Worm (Caenorhabditis elegans) whole organism, young adult: Measurements from ENCODE around the gene cnc-2.

ENCODE experiments used
- B0336.3 ChIP-seq: fragments of 200-800 bp; sonication (Bioruptor generic); IDR thresholded peaks from 2 replicates; pipeline ENCODE4 v1.3.6; 2022; ENCODE audit warnings: missing genetic modification characterization, missing compliant biosample characterization
- D2030.7 ChIP-seq: fragments of 200-800 bp; sonication (Bioruptor generic); IDR thresholded peaks from 2 replicates; pipeline ENCODE4 v1.3.6; 2022; ENCODE audit warnings: missing genetic modification reagents, missing genetic modification characterization, missing compliant biosample characterization
- F10E7.11 ChIP-seq: sonication (generic microtip); optimal IDR thresholded peaks from 2 replicates; lab custom pipeline; 2017; ENCODE audit warnings: mild to moderate bottlenecking, missing genetic modification characterization, moderate library complexity, missing compliant biosample characterization
- F22D6.2 ChIP-seq: sonication (generic microtip); optimal IDR thresholded peaks from 2 replicates; lab custom pipeline; 2016; ENCODE audit warnings: mild to moderate bottlenecking, missing genetic modification characterization, missing compliant biosample characterization
- F39B2.1 ChIP-seq: fragments of 200-800 bp; sonication (Bioruptor generic); IDR thresholded peaks from 2 replicates; pipeline ENCODE4 v1.3.6; 2022; ENCODE audit warnings: missing genetic modification reagents, missing genetic modification characterization, missing compliant biosample characterization
- F49E8.2 ChIP-seq: sonication (generic microtip); optimal IDR thresholded peaks from 3 replicates; lab custom pipeline; 2017; ENCODE audit warnings: missing genetic modification characterization, mild to moderate bottlenecking, missing compliant biosample characterization, antibody characterized with exemption, moderate library complexity; ENCODE audit not compliant: insufficient read depth
- F55B11.4 ChIP-seq: sonication (generic microtip); optimal IDR thresholded peaks from 2 replicates; lab custom pipeline; 2016; ENCODE audit warnings: missing compliant biosample characterization, missing genetic modification characterization, borderline replicate concordance; ENCODE audit not compliant: insufficient read depth
- T26A5.8 ChIP-seq: sonication (generic microtip); optimal IDR thresholded peaks from 2 replicates; lab custom pipeline; 2016; ENCODE audit warnings: missing genetic modification characterization, missing compliant biosample characterization
- Y53F4B.3 ChIP-seq: fragments of 200-800 bp; sonication (Bioruptor generic); IDR thresholded peaks from 2 replicates; pipeline ENCODE4 v1.3.6; 2022; ENCODE audit warnings: missing genetic modification reagents, missing genetic modification characterization, missing compliant biosample characterization
- Y56A3A.18 ChIP-seq: fragments of 200-800 bp; sonication (Bioruptor generic); IDR thresholded peaks from 2 replicates; pipeline ENCODE4 v1.3.6; 2022; ENCODE audit warnings: missing genetic modification reagents, missing genetic modification characterization, missing compliant biosample characterization
- Y67H2A.10 ChIP-seq: fragments of 200-800 bp; sonication (Bioruptor generic); conservative IDR thresholded peaks from 2 replicates; pipeline ENCODE4 v1.3.6; 2022; ENCODE audit warnings: missing genetic modification reagents, missing genetic modification characterization, missing compliant biosample characterization
- Y95B8A.8 ChIP-seq: fragments of 200-800 bp; sonication (Bioruptor generic); IDR thresholded peaks from 2 replicates; pipeline ENCODE4 v1.3.6; 2022; ENCODE audit warnings: missing genetic modification reagents, missing genetic modification characterization, missing compliant biosample characterization
- atf-7 ChIP-seq: sonication (generic microtip); optimal IDR thresholded peaks from 2 replicates; lab custom pipeline; 2017; ENCODE audit warnings: mild to moderate bottlenecking, missing genetic modification characterization, missing compliant biosample characterization
- athp-1 ChIP-seq: sonication (generic microtip); optimal IDR thresholded peaks from 2 replicates; lab custom pipeline; 2017; ENCODE audit warnings: mild to moderate bottlenecking, missing genetic modification characterization, missing compliant biosample characterization
- attf-3 ChIP-seq: fragments of 200-800 bp; sonication (Bioruptor generic); conservative IDR thresholded peaks from 2 replicates; pipeline ENCODE4 v1.3.6; 2022; ENCODE audit warnings: missing genetic modification reagents, missing genetic modification characterization, missing compliant biosample characterization
- attf-5 ChIP-seq: fragments of 200-800 bp; sonication (Bioruptor generic); optimal IDR thresholded peaks from 2 replicates; lab custom pipeline; 2018; ENCODE audit warnings: mild to moderate bottlenecking, missing genetic modification characterization, missing compliant biosample characterization
- bed-2 ChIP-seq: fragments of 200-800 bp; sonication (Bioruptor generic); IDR thresholded peaks from 2 replicates; pipeline ENCODE4 v1.3.6; 2022; ENCODE audit warnings: missing genetic modification reagents, missing genetic modification characterization, missing compliant biosample characterization
- ceh-79 ChIP-seq: sonication (generic microtip); optimal IDR thresholded peaks from 2 replicates; lab custom pipeline; 2017; ENCODE audit warnings: mild to moderate bottlenecking, missing genetic modification characterization, missing compliant biosample characterization
- ceh-91 ChIP-seq: fragments of 200-800 bp; sonication (Bioruptor generic); IDR thresholded peaks from 2 replicates; pipeline ENCODE4 v1.3.6; 2022; ENCODE audit warnings: missing genetic modification reagents, missing genetic modification characterization, missing compliant biosample characterization
- chd-7 ChIP-seq: sonication (generic microtip); optimal IDR thresholded peaks from 2 replicates; lab custom pipeline; 2016; ENCODE audit warnings: mild to moderate bottlenecking, missing genetic modification characterization, moderate library complexity, missing compliant biosample characterization
- ets-4 ChIP-seq: fragments of 200-800 bp; sonication (Bioruptor generic); optimal IDR thresholded peaks from 2 replicates; lab custom pipeline; 2018; ENCODE audit warnings: mild to moderate bottlenecking, missing genetic modification characterization, missing compliant biosample characterization
- fkh-3 ChIP-seq: sonication (generic microtip); optimal IDR thresholded peaks from 2 replicates; lab custom pipeline; 2016; ENCODE audit warnings: mild to moderate bottlenecking, missing genetic modification characterization, missing compliant biosample characterization
- him-1 ChIP-seq: sonication (generic microtip); optimal IDR thresholded peaks from 2 replicates; lab custom pipeline; 2016; ENCODE audit warnings: missing genotype, missing genetic modification reagents, missing genetic modification characterization, missing compliant biosample characterization
- hlh-26 ChIP-seq: fragments of 200-800 bp; sonication (Bioruptor generic); conservative IDR thresholded peaks from 2 replicates; pipeline ENCODE4 v1.3.6; 2022; ENCODE audit warnings: missing genetic modification reagents, missing genetic modification characterization, missing compliant biosample characterization
- hmg-1.2 ChIP-seq: fragments of 200-800 bp; sonication (Bioruptor generic); IDR thresholded peaks from 2 replicates; pipeline ENCODE4 v1.3.6; 2022; ENCODE audit warnings: missing genetic modification reagents, missing genetic modification characterization, missing compliant biosample characterization
- lin-26 ChIP-seq: fragments of 200-800 bp; sonication (Bioruptor generic); IDR thresholded peaks from 2 replicates; pipeline ENCODE4 v1.3.6; 2022; ENCODE audit warnings: missing genetic modification reagents, missing genetic modification characterization, missing compliant biosample characterization
- lin-40 ChIP-seq: sonication (generic microtip); optimal IDR thresholded peaks from 2 replicates; lab custom pipeline; 2016; ENCODE audit warnings: missing genetic modification characterization, mild to moderate bottlenecking, missing compliant biosample characterization, missing genotype, missing genetic modification reagents
- lin-54 ChIP-seq: fragments of 200-800 bp; sonication (Bioruptor generic); optimal IDR thresholded peaks from 2 replicates; lab custom pipeline; 2018; ENCODE audit warnings: mild to moderate bottlenecking, missing genetic modification characterization, missing compliant biosample characterization
- lsy-27 ChIP-seq: sonication (generic microtip); optimal IDR thresholded peaks from 2 replicates; lab custom pipeline; 2017; ENCODE audit warnings: missing genetic modification characterization, mild to moderate bottlenecking, missing compliant biosample characterization, antibody characterized with exemption, missing genotype, borderline replicate concordance; ENCODE audit not compliant: insufficient read depth
- mcd-1 ChIP-seq: fragments of 200-800 bp; sonication (Bioruptor generic); IDR thresholded peaks from 2 replicates; pipeline ENCODE4 v1.3.6; 2022; ENCODE audit warnings: missing genetic modification reagents, missing genetic modification characterization, missing compliant biosample characterization
- mxl-1 ChIP-seq: sonication (generic microtip); optimal IDR thresholded peaks from 2 replicates; lab custom pipeline; 2016; ENCODE audit warnings: missing genetic modification characterization, missing compliant biosample characterization
- nfyb-1 ChIP-seq: fragments of 200-800 bp; sonication (Bioruptor generic); IDR thresholded peaks from 2 replicates; pipeline ENCODE4 v1.3.6; 2022; ENCODE audit warnings: missing genetic modification reagents, missing genetic modification characterization, missing compliant biosample characterization
- nhr-120 ChIP-seq: fragments of 200-800 bp; sonication (Bioruptor generic); IDR thresholded peaks from 2 replicates; pipeline ENCODE4 v1.3.6; 2022; ENCODE audit warnings: missing genetic modification characterization, missing compliant biosample characterization
- nhr-80 ChIP-seq: sonication (generic microtip); optimal IDR thresholded peaks from 2 replicates; lab custom pipeline; 2016; ENCODE audit warnings: missing genetic modification characterization, missing compliant biosample characterization
- pha-4 ChIP-seq: fragments of 150-350 bp; sonication (generic microtip); optimal IDR thresholded peaks from 2 replicates; lab custom pipeline; 2014; ENCODE audit warnings: missing biosample characterization, missing genetic modification reagents, missing genetic modification characterization
- repo-1 ChIP-seq: sonication (generic microtip); optimal IDR thresholded peaks from 2 replicates; lab custom pipeline; 2017; ENCODE audit warnings: mild to moderate bottlenecking, missing genetic modification characterization, missing compliant biosample characterization
- snpc-1.1 ChIP-seq: sonication (generic microtip); optimal IDR thresholded peaks from 2 replicates; lab custom pipeline; 2017; ENCODE audit warnings: missing genetic modification characterization, mild to moderate bottlenecking, missing compliant biosample characterization, antibody characterized with exemption, moderate library complexity, missing genotype, missing genetic modification reagents; ENCODE audit not compliant: insufficient read depth
- zfh-2 ChIP-seq: fragments of 200-800 bp; sonication (Bioruptor generic); conservative IDR thresholded peaks from 2 replicates; pipeline ENCODE4 v1.3.6; 2022; ENCODE audit warnings: missing genetic modification reagents, missing genetic modification characterization, missing compliant biosample characterization
- zim-3 ChIP-seq: sonication (generic microtip); optimal IDR thresholded peaks from 2 replicates; lab custom pipeline; 2017; ENCODE audit warnings: mild to moderate bottlenecking, missing genetic modification characterization, moderate library complexity, missing compliant biosample characterization
- ztf-18 ChIP-seq: sonication (generic microtip); optimal IDR thresholded peaks from 2 replicates; lab custom pipeline; 2016; ENCODE audit warnings: missing genotype, mild to moderate bottlenecking, missing genetic modification characterization, missing compliant biosample characterization
- ztf-22 ChIP-seq: fragments of 200-800 bp; sonication (Bioruptor generic); optimal IDR thresholded peaks from 2 replicates; lab custom pipeline; 2018; ENCODE audit warnings: mild to moderate bottlenecking, missing genetic modification characterization, moderate library complexity, missing compliant biosample characterization
- ztf-28 ChIP-seq: fragments of 200-800 bp; sonication (Bioruptor generic); IDR thresholded peaks from 2 replicates; pipeline ENCODE4 v1.3.6; 2022; ENCODE audit warnings: missing genetic modification reagents, missing genetic modification characterization, missing compliant biosample characterization
- ztf-3 ChIP-seq: fragments of 200-800 bp; sonication (Bioruptor generic); optimal IDR thresholded peaks from 2 replicates; lab custom pipeline; 2018; ENCODE audit warnings: mild to moderate bottlenecking, missing genetic modification characterization, missing compliant biosample characterization
- ztf-6 ChIP-seq: fragments of 200-800 bp; sonication (Bioruptor generic); IDR thresholded peaks from 2 replicates; pipeline ENCODE4 v1.3.6; 2022; ENCODE audit warnings: missing genetic modification reagents, missing genetic modification characterization, missing compliant biosample characterization

Gene cnc-2

ce11 chrV:1459374-1459926 lies 9.5 kb upstream of the cnc-2 start:
- TF ChIP-seq zim-3 = no peak
- peak; percentile 79 for TF ChIP-seq nhr-80 (tag; lab: Kevin White, UChicago)
- TF ChIP-seq D2030.7 (GFP tag; lab: Robert Waterston, UW) = no peak
- no peak for TF ChIP-seq attf-3 (GFP tag; lab: Robert Waterston, UW)
- no peak for TF ChIP-seq him-1 (tag; lab: Kevin White, UChicago)
- TF ChIP-seq T26A5.8 (tag; lab: Kevin White, UChicago) = no peak
- TF ChIP-seq F39B2.1 (GFP tag; lab: Robert Waterston, UW) = no peak
- no peak for TF ChIP-seq ztf-3 (GFP tag; lab: Kevin White, UChicago)
- TF ChIP-seq pha-4 (tag; lab: Kevin White, UChicago) = no peak
- no peak for TF ChIP-seq ztf-18 (tag; lab: Kevin White, UChicago)
- no peak for TF ChIP-seq Y95B8A.8 (GFP tag; lab: Robert Waterston, UW)
- TF ChIP-seq B0336.3 (GFP tag; lab: Robert Waterston, UW) = 0 out of 2 replicates have a peak, but pooled peaks have one; percentile 16

DNA sequence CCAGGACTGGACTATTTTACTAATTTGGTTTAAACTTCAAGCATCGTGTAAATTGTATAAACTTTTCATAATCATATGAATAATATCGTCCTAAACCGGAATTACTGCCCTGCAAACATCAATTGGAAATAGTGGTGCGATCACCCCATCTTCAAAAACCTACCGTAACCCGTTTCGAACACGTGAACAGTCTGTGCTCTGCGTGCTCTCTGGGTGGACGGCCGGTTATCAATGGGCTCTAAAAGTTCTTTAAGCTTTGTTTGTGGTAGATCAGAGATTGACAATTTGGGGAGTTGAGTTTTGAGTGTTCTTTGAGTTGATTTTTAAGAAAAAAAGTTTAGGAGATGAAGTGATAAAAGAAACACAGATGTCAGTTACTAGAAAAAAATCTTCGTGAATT lies 6.6 kb upstream of the cnc-2 start:
- TF ChIP-seq ztf-22 (GFP tag; lab: Kevin White, UChicago) (peak; percentile 74), nhr-80 (tag; lab: Kevin White, UChicago) (peak; percentile 73), ztf-28 (GFP tag; lab: Robert Waterston, UW) (no peak), B0336.3 (GFP tag; lab: Robert Waterston, UW) (peak; percentile 56; the same call in 1 of the 2 replicates), attf-5 (GFP tag; lab: Kevin White, UChicago) (no peak), ets-4 (GFP tag; lab: Kevin White, UChicago) (peak; percentile 78), F22D6.2 (tag; lab: Kevin White, UChicago) (no peak), Y53F4B.3 (GFP tag; lab: Robert Waterston, UW) (no peak), lin-54 (GFP tag; lab: Kevin White, UChicago) (peak; percentile 8), nhr-120 (GFP tag; lab: Robert Waterston, UW) (no peak), atf-7 (tag; lab: Kevin White, UChicago) (peak; percentile 65), hmg-1.2 (no peak), lin-40 (tag; lab: Kevin White, UChicago) (no peak)

DNA sequence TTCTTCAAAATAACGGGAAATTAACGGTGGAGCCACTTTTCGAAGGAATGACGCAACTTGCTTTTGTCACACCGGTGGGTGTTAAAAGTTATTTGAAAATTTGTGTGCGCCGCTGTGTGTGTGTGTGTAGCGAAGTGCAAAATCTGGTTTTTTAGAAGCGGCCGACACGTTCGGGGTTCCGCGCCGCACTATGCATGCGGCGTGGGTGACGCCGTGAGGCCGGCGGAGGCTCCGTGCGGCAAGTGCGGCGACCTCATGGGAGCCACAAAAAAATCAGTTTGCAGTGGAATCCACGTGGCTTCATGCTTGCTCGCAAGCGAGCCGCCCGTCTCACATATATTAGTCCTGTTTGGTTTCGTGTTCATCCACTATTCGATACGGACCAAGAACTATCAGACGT lies 5.3 kb upstream of the cnc-2 start:
- no peak for TF ChIP-seq D2030.7 (GFP tag; lab: Robert Waterston, UW)
- TF ChIP-seq hlh-26 (GFP tag; lab: Robert Waterston, UW) = no peak
- 0 out of 2 replicates have a peak, but pooled peaks have one; percentile 22 for TF ChIP-seq B0336.3 (GFP tag; lab: Robert Waterston, UW)
- TF ChIP-seq ztf-6 = no peak
- no peak for TF ChIP-seq chd-7 (tag; lab: Kevin White, UChicago)
- no peak for TF ChIP-seq F49E8.2 (tag; lab: Kevin White, UChicago)
- no peak for TF ChIP-seq repo-1
- TF ChIP-seq mcd-1 (GFP tag; lab: Robert Waterston, UW) = peak; percentile 40; the same call in 1 of the 2 replicates
- TF ChIP-seq snpc-1.1 (tag; lab: Kevin White, UChicago) = peak; percentile 78
- no peak for TF ChIP-seq ceh-79
- TF ChIP-seq attf-3 (GFP tag; lab: Robert Waterston, UW) = no peak
- no peak for TF ChIP-seq Y67H2A.10 (GFP tag; lab: Robert Waterston, UW)
- TF ChIP-seq mxl-1 (tag; lab: Kevin White, UChicago) = no peak
- TF ChIP-seq nfyb-1 (GFP tag; lab: Robert Waterston, UW) = no peak
- TF ChIP-seq nhr-120 (GFP tag; lab: Robert Waterston, UW) = 0 out of 2 replicates have a peak, but pooled peaks have one; percentile 52
- no peak for TF ChIP-seq ztf-28 (GFP tag; lab: Robert Waterston, UW)
- no peak for TF ChIP-seq ceh-91 (GFP tag; lab: Robert Waterston, UW)
- no peak for TF ChIP-seq bed-2
- TF ChIP-seq athp-1 = no peak
- TF ChIP-seq F10E7.11 (tag; lab: Kevin White, UChicago) = no peak
- no peak for TF ChIP-seq lin-26
- TF ChIP-seq F39B2.1 (GFP tag; lab: Robert Waterston, UW) = no peak
- TF ChIP-seq zfh-2 (GFP tag; lab: Robert Waterston, UW) = no peak; the same call in 1 of the 2 replicates
- TF ChIP-seq F55B11.4 = no peak
- no peak for TF ChIP-seq fkh-3 (tag; lab: Kevin White, UChicago)
- TF ChIP-seq lsy-27 = no peak
- TF ChIP-seq Y56A3A.18 = no peak
- TF ChIP-seq ztf-3 (GFP tag; lab: Kevin White, UChicago) = no peak
